Fruit fly (Drosophila melanogaster) whole organism, pupa: ENCODE results near the gene Hmbs.

Experiments used
- CG14655 ChIP-seq: fragments of 200-800 bp; sonication (Bioruptor generic); optimal IDR thresholded peaks from 3 replicates; lab custom pipeline; 2017; ENCODE audit warnings: mild to moderate bottlenecking, missing biosample characterization, missing genetic modification reagents, missing genetic modification characterization
- CG32121 ChIP-seq: fragments of 200-800 bp; sonication (Bioruptor generic); IDR thresholded peaks from 2 replicates; pipeline ENCODE4 v1.3.6; 2022; ENCODE audit warnings: missing biosample characterization, missing genetic modification characterization
- CG34367 ChIP-seq: fragments of 200-800 bp; sonication (Bioruptor generic); optimal IDR thresholded peaks from 2 replicates; lab custom pipeline; 2018; ENCODE audit warnings: missing biosample characterization, mild to moderate bottlenecking, missing genetic modification characterization
- CG8159 ChIP-seq: fragments of 200-800 bp; sonication (Bioruptor generic); optimal IDR thresholded peaks from 3 replicates; lab custom pipeline; 2018; ENCODE audit warnings: missing biosample characterization, mild to moderate bottlenecking, missing genetic modification characterization, moderate library complexity
- CG9948 ChIP-seq: fragments of 200-800 bp; sonication (Bioruptor generic); optimal IDR thresholded peaks from 2 replicates; lab custom pipeline; 2018; ENCODE audit warnings: missing biosample characterization, mild to moderate bottlenecking, missing genetic modification characterization, moderate library complexity
- EcR ChIP-seq: fragments of 200-800 bp; sonication (Bioruptor generic); optimal IDR thresholded peaks from 3 replicates; lab custom pipeline; 2019; ENCODE audit warnings: missing biosample characterization, missing genetic modification characterization, mild to moderate bottlenecking, moderate library complexity, missing genetic modification reagents
- Ets98B ChIP-seq: fragments of 200-800 bp; sonication (Bioruptor generic); IDR thresholded peaks from 2 replicates; pipeline ENCODE4 v1.3.6; 2022; ENCODE audit warnings: missing biosample characterization, missing genetic modification characterization
- Pif1B ChIP-seq: fragments of 200-800 bp; sonication (Bioruptor generic); optimal IDR thresholded peaks from 3 replicates; lab custom pipeline; 2016; ENCODE audit warnings: missing biosample characterization, missing genetic modification characterization
- Snoo ChIP-seq: fragments of 200-800 bp; sonication (Bioruptor generic); optimal IDR thresholded peaks from 3 replicates; lab custom pipeline; 2017; ENCODE audit warnings: missing biosample characterization, mild to moderate bottlenecking, missing genetic modification characterization, inconsistent platforms
- fd96Ca ChIP-seq: fragments of 200-800 bp; sonication (Bioruptor generic); IDR thresholded peaks from 3 replicates; pipeline ENCODE4 v1.3.6; 2022; ENCODE audit warnings: missing biosample characterization, missing genetic modification characterization
- gl ChIP-seq: fragments of 200-800 bp; sonication (Bioruptor generic); optimal IDR thresholded peaks from 2 replicates; lab custom pipeline; 2018; ENCODE audit warnings: missing biosample characterization, mild to moderate bottlenecking, missing genetic modification characterization

dm6 chr3L:1320931-1321556 lies 13.6 kb upstream of the Hmbs start:
- TF ChIP-seq EcR (GFP tag; lab: Kevin White, UChicago) (peak; percentile 53), CG8159 (tag; lab: Kevin White, UChicago) (no peak), Snoo (tag; lab: Kevin White, UChicago) (peak; percentile 24), Pif1B (no peak), CG34367 (no peak), fd96Ca (GFP tag; lab: Robert Waterston, UW) (0 out of 3 replicates have a peak, but pooled peaks have one; percentile 6), CG9948 (tag; lab: Kevin White, UChicago) (no peak), Ets98B (GFP tag; lab: Robert Waterston, UW) (peak; percentile 18; the same call in 1 of the 2 replicates), CG32121 (GFP tag; lab: Robert Waterston, UW) (no peak), CG14655 (GFP tag; lab: Kevin White, UChicago) (no peak), gl (peak; percentile 52)
